Worm (Caenorhabditis elegans) whole organism, L4/young adult: ENCODE data around the gene srh-138.

Source experiments
- W03F9.2 ChIP-seq: fragments of 150-350 bp; optimal IDR thresholded peaks from 2 replicates; lab custom pipeline; 2014; ENCODE audit warnings: missing biosample characterization, missing genetic modification characterization
- dao-5 ChIP-seq: sonication (generic microtip); optimal IDR thresholded peaks from 2 replicates; lab custom pipeline; 2016; ENCODE audit warnings: missing genotype, missing genetic modification characterization, moderate library complexity, missing compliant biosample characterization
- him-1 ChIP-seq: sonication (generic microtip); optimal IDR thresholded peaks from 2 replicates; lab custom pipeline; 2016; ENCODE audit warnings: missing genotype, missing genetic modification reagents, missing genetic modification characterization, missing compliant biosample characterization

- TF ChIP-seq him-1 (tag; lab: Kevin White, UChicago), result no peak
- no peak for TF ChIP-seq W03F9.2 (tag; lab: Kevin White, UChicago)
- TF ChIP-seq dao-5, result no peak
Observed at ce11 chrV:16494359-16494758, 23.5 kb upstream of the srh-138 start, which contains the start of gene comt-2.
